Worm (Caenorhabditis elegans): Measurements from ENCODE around the gene C44B12.9.

ce11 chrIV:1124741-1125140, 20.3 kb upstream of the C44B12.9 start, which contains the start of gene perm-4:
- no peak for TF ChIP-seq nhr-237 (tag; optimal IDR thresholded peaks at IDR 0.05)
- no peak for TF ChIP-seq ces-1 (GFP tag; optimal IDR thresholded peaks at IDR 0.05)
- TF ChIP-seq lsy-2 (tag; optimal IDR thresholded peaks at IDR 0.05): no peak
- no peak for TF ChIP-seq blmp-1 (tag; optimal IDR thresholded peaks at IDR 0.05)
- no peak for TF ChIP-seq nhr-76 (tag; optimal IDR thresholded peaks at IDR 0.05)
- TF ChIP-seq unc-62 (GFP tag; optimal IDR thresholded peaks at IDR 0.05): no peak
- TF ChIP-seq flh-1 (GFP tag; optimal IDR thresholded peaks at IDR 0.05): no peak
- no peak for TF ChIP-seq sptf-1 (tag; optimal IDR thresholded peaks at IDR 0.05)
- no peak for TF ChIP-seq elt-1 (tag; optimal IDR thresholded peaks at IDR 0.05; ENCODE audit: borderline replicate concordance, insufficient read depth)
- TF ChIP-seq ztf-11 (tag; optimal IDR thresholded peaks at IDR 0.05): no peak
- TF ChIP-seq snpc-4 (tag; optimal IDR thresholded peaks at IDR 0.05): no peak
- TF ChIP-seq nhr-2 (tag; optimal IDR thresholded peaks at IDR 0.05): no peak
- TF ChIP-seq elt-3 (tag; optimal IDR thresholded peaks at IDR 0.05): no peak
